Worm (Caenorhabditis elegans) whole organism, young adult: Measurements from ENCODE around the gene cyn-17.

ENCODE experiments used
- F22D6.2 ChIP-seq: sonication (generic microtip); optimal IDR thresholded peaks from 2 replicates; lab custom pipeline; 2016; ENCODE audit warnings: mild to moderate bottlenecking, missing genetic modification characterization, missing compliant biosample characterization
- F37B4.10 ChIP-seq: fragments of 200-800 bp; sonication (Bioruptor generic); IDR thresholded peaks from 2 replicates; pipeline ENCODE4 v1.3.6; 2022; ENCODE audit warnings: missing genetic modification characterization, missing compliant biosample characterization
- F49E8.2 ChIP-seq: sonication (generic microtip); optimal IDR thresholded peaks from 3 replicates; lab custom pipeline; 2017; ENCODE audit warnings: missing genetic modification characterization, mild to moderate bottlenecking, missing compliant biosample characterization, antibody characterized with exemption, moderate library complexity; ENCODE audit not compliant: insufficient read depth
- F52B5.7 ChIP-seq: sonication (generic microtip); optimal IDR thresholded peaks from 2 replicates; lab custom pipeline; 2016; ENCODE audit warnings: mild to moderate bottlenecking, missing genetic modification characterization, missing compliant biosample characterization
- F55B11.4 ChIP-seq: sonication (generic microtip); optimal IDR thresholded peaks from 2 replicates; lab custom pipeline; 2016; ENCODE audit warnings: missing compliant biosample characterization, missing genetic modification characterization, borderline replicate concordance; ENCODE audit not compliant: insufficient read depth
- T07F8.4 ChIP-seq: sonication (generic microtip); optimal IDR thresholded peaks from 2 replicates; lab custom pipeline; 2016; ENCODE audit warnings: mild to moderate bottlenecking, missing genetic modification characterization, moderate library complexity, missing compliant biosample characterization
- T26A5.8 ChIP-seq: sonication (generic microtip); optimal IDR thresholded peaks from 2 replicates; lab custom pipeline; 2016; ENCODE audit warnings: missing genetic modification characterization, missing compliant biosample characterization
- Y56A3A.18 ChIP-seq: fragments of 200-800 bp; sonication (Bioruptor generic); IDR thresholded peaks from 2 replicates; pipeline ENCODE4 v1.3.6; 2022; ENCODE audit warnings: missing genetic modification reagents, missing genetic modification characterization, missing compliant biosample characterization
- Y67H2A.10 ChIP-seq: fragments of 200-800 bp; sonication (Bioruptor generic); conservative IDR thresholded peaks from 2 replicates; pipeline ENCODE4 v1.3.6; 2022; ENCODE audit warnings: missing genetic modification reagents, missing genetic modification characterization, missing compliant biosample characterization
- Y79H2A.3 ChIP-seq: fragments of 200-800 bp; sonication (Bioruptor generic); conservative IDR thresholded peaks from 2 replicates; pipeline ENCODE4 v1.3.6; 2022; ENCODE audit warnings: missing genetic modification reagents, missing genetic modification characterization, missing compliant biosample characterization
- akir-1 ChIP-seq: fragments of 200-800 bp; sonication (Bioruptor generic); optimal IDR thresholded peaks from 2 replicates; lab custom pipeline; 2018; ENCODE audit warnings: mild to moderate bottlenecking, missing genetic modification characterization, moderate library complexity, missing compliant biosample characterization
- bed-2 ChIP-seq: fragments of 200-800 bp; sonication (Bioruptor generic); IDR thresholded peaks from 2 replicates; pipeline ENCODE4 v1.3.6; 2022; ENCODE audit warnings: missing genetic modification reagents, missing genetic modification characterization, missing compliant biosample characterization
- ccch-3 ChIP-seq: fragments of 200-800 bp; sonication (Bioruptor generic); optimal IDR thresholded peaks from 2 replicates; lab custom pipeline; 2018; ENCODE audit warnings: mild to moderate bottlenecking, missing genetic modification characterization, missing compliant biosample characterization
- ceh-27 ChIP-seq: fragments of 200-800 bp; sonication (Bioruptor generic); optimal IDR thresholded peaks from 2 replicates; lab custom pipeline; 2018; ENCODE audit warnings: mild to moderate bottlenecking, missing genetic modification characterization, moderate library complexity, missing compliant biosample characterization
- ceh-79 ChIP-seq: sonication (generic microtip); optimal IDR thresholded peaks from 2 replicates; lab custom pipeline; 2017; ENCODE audit warnings: mild to moderate bottlenecking, missing genetic modification characterization, missing compliant biosample characterization
- dox-1 ChIP-seq: fragments of 200-800 bp; sonication (Bioruptor generic); IDR thresholded peaks from 2 replicates; pipeline ENCODE4 v1.3.6; 2022; ENCODE audit warnings: missing genetic modification reagents, missing genetic modification characterization, missing compliant biosample characterization
- dpff-1 ChIP-seq: sonication (generic microtip); optimal IDR thresholded peaks from 2 replicates; lab custom pipeline; 2017; ENCODE audit warnings: mild to moderate bottlenecking, missing genetic modification characterization, missing compliant biosample characterization
- efl-1 ChIP-seq: fragments of 150-350 bp; optimal IDR thresholded peaks from 2 replicates; lab custom pipeline; 2014; ENCODE audit warnings: missing biosample characterization, missing genetic modification reagents, missing genetic modification characterization
- egl-18 ChIP-seq: fragments of 200-800 bp; sonication (Bioruptor generic); IDR thresholded peaks from 2 replicates; pipeline ENCODE4 v1.3.6; 2022; ENCODE audit warnings: missing genetic modification reagents, missing genetic modification characterization, missing compliant biosample characterization
- egl-44 ChIP-seq: fragments of 200-800 bp; sonication (Bioruptor generic); IDR thresholded peaks from 2 replicates; pipeline ENCODE4 v1.3.6; 2022; ENCODE audit warnings: missing genetic modification reagents, missing genetic modification characterization, missing compliant biosample characterization
- egrh-3 ChIP-seq: fragments of 200-800 bp; sonication (Bioruptor generic); IDR thresholded peaks from 2 replicates; pipeline ENCODE4 v1.3.6; 2022; ENCODE audit warnings: missing genetic modification reagents, missing genetic modification characterization, missing compliant biosample characterization
- fkh-3 ChIP-seq: sonication (generic microtip); optimal IDR thresholded peaks from 2 replicates; lab custom pipeline; 2016; ENCODE audit warnings: mild to moderate bottlenecking, missing genetic modification characterization, missing compliant biosample characterization
- gei-17 ChIP-seq: fragments of 200-800 bp; sonication (Bioruptor generic); optimal IDR thresholded peaks from 2 replicates; lab custom pipeline; 2018; ENCODE audit warnings: mild to moderate bottlenecking, missing genetic modification characterization, missing compliant biosample characterization
- hlh-12 ChIP-seq: sonication (generic microtip); optimal IDR thresholded peaks from 2 replicates; lab custom pipeline; 2016; ENCODE audit warnings: missing genetic modification characterization, missing compliant biosample characterization
- hmg-20 ChIP-seq: fragments of 200-800 bp; sonication (Bioruptor generic); IDR thresholded peaks from 2 replicates; pipeline ENCODE4 v1.3.6; 2022; ENCODE audit warnings: missing genetic modification reagents, missing genetic modification characterization, missing compliant biosample characterization
- lin-40 ChIP-seq: sonication (generic microtip); optimal IDR thresholded peaks from 2 replicates; lab custom pipeline; 2016; ENCODE audit warnings: missing genetic modification characterization, mild to moderate bottlenecking, missing compliant biosample characterization, missing genotype, missing genetic modification reagents
- lin-54 ChIP-seq: fragments of 200-800 bp; sonication (Bioruptor generic); optimal IDR thresholded peaks from 2 replicates; lab custom pipeline; 2018; ENCODE audit warnings: mild to moderate bottlenecking, missing genetic modification characterization, missing compliant biosample characterization
- lir-1 ChIP-seq: fragments of 200-800 bp; sonication (Bioruptor generic); conservative IDR thresholded peaks from 2 replicates; pipeline ENCODE4 v1.3.6; 2022; ENCODE audit warnings: missing genetic modification reagents, missing genetic modification characterization, missing compliant biosample characterization
- lsy-27 ChIP-seq: sonication (generic microtip); optimal IDR thresholded peaks from 2 replicates; lab custom pipeline; 2017; ENCODE audit warnings: missing genetic modification characterization, mild to moderate bottlenecking, missing compliant biosample characterization, antibody characterized with exemption, missing genotype, borderline replicate concordance; ENCODE audit not compliant: insufficient read depth
- madf-8 ChIP-seq: fragments of 200-800 bp; sonication (Bioruptor generic); conservative IDR thresholded peaks from 2 replicates; pipeline ENCODE4 v1.3.6; 2022; ENCODE audit warnings: missing genetic modification reagents, missing genetic modification characterization, missing compliant biosample characterization
- mxl-1 ChIP-seq: sonication (generic microtip); optimal IDR thresholded peaks from 2 replicates; lab custom pipeline; 2016; ENCODE audit warnings: missing genetic modification characterization, missing compliant biosample characterization
- nfya-2 ChIP-seq: fragments of 200-800 bp; sonication (Bioruptor generic); IDR thresholded peaks from 2 replicates; pipeline ENCODE4 v1.3.6; 2022; ENCODE audit warnings: missing genetic modification reagents, missing genetic modification characterization, missing compliant biosample characterization
- nfyb-1 ChIP-seq: fragments of 200-800 bp; sonication (Bioruptor generic); IDR thresholded peaks from 2 replicates; pipeline ENCODE4 v1.3.6; 2022; ENCODE audit warnings: missing genetic modification reagents, missing genetic modification characterization, missing compliant biosample characterization
- nhr-120 ChIP-seq: fragments of 200-800 bp; sonication (Bioruptor generic); IDR thresholded peaks from 2 replicates; pipeline ENCODE4 v1.3.6; 2022; ENCODE audit warnings: missing genetic modification characterization, missing compliant biosample characterization
- nhr-27 ChIP-seq: fragments of 200-800 bp; sonication (Bioruptor generic); optimal IDR thresholded peaks from 2 replicates; lab custom pipeline; 2018; ENCODE audit warnings: mild to moderate bottlenecking, missing genetic modification characterization, moderate library complexity, missing compliant biosample characterization
- nhr-80 ChIP-seq: sonication (generic microtip); optimal IDR thresholded peaks from 2 replicates; lab custom pipeline; 2016; ENCODE audit warnings: missing genetic modification characterization, missing compliant biosample characterization
- nhr-90 ChIP-seq: sonication (generic microtip); optimal IDR thresholded peaks from 2 replicates; lab custom pipeline; 2016; ENCODE audit warnings: missing genotype, mild to moderate bottlenecking, missing genetic modification characterization, missing compliant biosample characterization
- repo-1 ChIP-seq: sonication (generic microtip); optimal IDR thresholded peaks from 2 replicates; lab custom pipeline; 2017; ENCODE audit warnings: mild to moderate bottlenecking, missing genetic modification characterization, missing compliant biosample characterization
- rpc-1 ChIP-seq, 2 experiments: fragments of 150-350 bp in 1 of 2; sonication (generic microtip) in 1 of 2; optimal IDR thresholded peaks; 2 replicates each; lab custom pipeline; 2014 to 2018; ENCODE audit warnings: missing biosample characterization in 1 of 2, missing genetic modification characterization in 1 of 2, missing genetic modification reagents in 1 of 2, missing genotype in 1 of 2
- sea-2 ChIP-seq: fragments of 200-800 bp; sonication (Bioruptor generic); IDR thresholded peaks from 2 replicates; pipeline ENCODE4 v1.3.6; 2022; ENCODE audit warnings: missing genetic modification characterization, missing compliant biosample characterization
- snpc-1.1 ChIP-seq: sonication (generic microtip); optimal IDR thresholded peaks from 2 replicates; lab custom pipeline; 2017; ENCODE audit warnings: missing genetic modification characterization, mild to moderate bottlenecking, missing compliant biosample characterization, antibody characterized with exemption, moderate library complexity, missing genotype, missing genetic modification reagents; ENCODE audit not compliant: insufficient read depth
- sptf-2 ChIP-seq: fragments of 200-800 bp; sonication (Bioruptor generic); optimal IDR thresholded peaks from 2 replicates; lab custom pipeline; 2018; ENCODE audit warnings: mild to moderate bottlenecking, missing genetic modification characterization, missing compliant biosample characterization
- tbp1 ChIP-seq: fragments of 200-800 bp; sonication (Bioruptor generic); optimal IDR thresholded peaks from 2 replicates; lab custom pipeline; 2018; ENCODE audit warnings: mild to moderate bottlenecking, missing genetic modification characterization, missing compliant biosample characterization
- unc-62 ChIP-seq: fragments of 150-350 bp; optimal IDR thresholded peaks from 2 replicates; lab custom pipeline; 2014; ENCODE audit warnings: missing biosample characterization, missing genetic modification reagents, missing genetic modification characterization
- xnd-1 ChIP-seq: sonication (generic microtip); optimal IDR thresholded peaks from 2 replicates; lab custom pipeline; 2016; ENCODE audit warnings: missing genotype, missing genetic modification reagents, missing genetic modification characterization, missing compliant biosample characterization
- zim-3 ChIP-seq: sonication (generic microtip); optimal IDR thresholded peaks from 2 replicates; lab custom pipeline; 2017; ENCODE audit warnings: mild to moderate bottlenecking, missing genetic modification characterization, moderate library complexity, missing compliant biosample characterization
- ztf-18 ChIP-seq: sonication (generic microtip); optimal IDR thresholded peaks from 2 replicates; lab custom pipeline; 2016; ENCODE audit warnings: missing genotype, mild to moderate bottlenecking, missing genetic modification characterization, missing compliant biosample characterization
- ztf-22 ChIP-seq: fragments of 200-800 bp; sonication (Bioruptor generic); optimal IDR thresholded peaks from 2 replicates; lab custom pipeline; 2018; ENCODE audit warnings: mild to moderate bottlenecking, missing genetic modification characterization, moderate library complexity, missing compliant biosample characterization
- ztf-25 ChIP-seq: fragments of 200-800 bp; sonication (Bioruptor generic); IDR thresholded peaks from 2 replicates; pipeline ENCODE4 v1.3.6; 2022; ENCODE audit warnings: missing genetic modification reagents, missing genetic modification characterization, missing compliant biosample characterization
- ztf-6 ChIP-seq: fragments of 200-800 bp; sonication (Bioruptor generic); IDR thresholded peaks from 2 replicates; pipeline ENCODE4 v1.3.6; 2022; ENCODE audit warnings: missing genetic modification reagents, missing genetic modification characterization, missing compliant biosample characterization

Gene cyn-17

DNA sequence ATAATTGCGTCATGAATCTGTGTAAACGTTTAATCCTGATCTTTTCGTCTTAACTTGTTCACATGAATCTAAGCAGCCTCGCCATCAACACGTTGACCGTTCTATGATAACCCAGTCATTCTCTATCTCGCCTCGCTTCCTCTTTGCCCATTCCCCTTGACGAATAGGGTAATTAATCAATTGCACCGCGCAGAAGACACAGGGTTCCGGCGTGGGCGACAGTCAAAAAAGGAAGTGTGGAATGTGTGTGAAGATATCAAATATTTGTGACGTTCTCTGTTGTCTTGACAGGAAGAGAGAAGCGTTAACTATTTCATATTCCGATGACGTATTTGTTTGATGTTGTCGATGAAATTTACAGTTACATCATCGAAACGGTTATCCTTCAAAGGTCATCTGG is 33.3 kb downstream of the cyn-17 start (continued):
- no peak for TF ChIP-seq nhr-90 (tag; lab: Kevin White, UChicago)
- TF ChIP-seq egl-18 (GFP tag; lab: Robert Waterston, UW), result no peak
- TF ChIP-seq ztf-18 (tag; lab: Kevin White, UChicago), result no peak
- no peak for TF ChIP-seq ztf-6 (GFP tag; lab: Robert Waterston, UW)
- no peak for TF ChIP-seq ccch-3
- TF ChIP-seq sea-2 (GFP tag; lab: Robert Waterston, UW), result no peak
- no peak for TF ChIP-seq gei-17 (GFP tag; lab: Kevin White, UChicago)
- TF ChIP-seq egl-44 (GFP tag; lab: Robert Waterston, UW), result no peak
- no peak for TF ChIP-seq mxl-1 (tag; lab: Kevin White, UChicago)
- no peak for TF ChIP-seq fkh-3 (tag; lab: Kevin White, UChicago)
- TF ChIP-seq madf-8 (GFP tag; lab: Robert Waterston, UW), result no peak
- no peak for TF ChIP-seq efl-1
- no peak for TF ChIP-seq ceh-27 (GFP tag; lab: Kevin White, UChicago)
- no peak for TF ChIP-seq unc-62
- TF ChIP-seq T26A5.8 (tag; lab: Kevin White, UChicago), result no peak
- peak; percentile 15 for TF ChIP-seq lin-54 (GFP tag; lab: Kevin White, UChicago)
- TF ChIP-seq tbp1 (GFP tag; lab: Kevin White, UChicago), result peak; percentile 27
- TF ChIP-seq T07F8.4 (tag; lab: Kevin White, UChicago), result no peak
- TF ChIP-seq nfyb-1 (GFP tag; lab: Robert Waterston, UW), result peak; percentile 55; the same call in 1 of the 2 replicates
- TF ChIP-seq F37B4.10 (GFP tag; lab: Robert Waterston, UW), result no peak
- peak; percentile 64; the same call in 1 of the 2 replicates for TF ChIP-seq Y79H2A.3 (GFP tag; lab: Robert Waterston, UW)
- no peak for TF ChIP-seq nfya-2 (GFP tag; lab: Robert Waterston, UW)
- TF ChIP-seq hlh-12 (tag; lab: Kevin White, UChicago), result no peak
- no peak for TF ChIP-seq lir-1 (GFP tag; lab: Robert Waterston, UW)
- TF ChIP-seq zim-3 (tag; lab: Kevin White, UChicago), result no peak
- TF ChIP-seq nhr-27, result no peak
- TF ChIP-seq F55B11.4 (tag; lab: Kevin White, UChicago), result no peak
- TF ChIP-seq snpc-1.1, result no peak
- TF ChIP-seq F22D6.2, result peak; percentile 13
- no peak for TF ChIP-seq ztf-22 (GFP tag; lab: Kevin White, UChicago)
- TF ChIP-seq egrh-3 (GFP tag; lab: Robert Waterston, UW), result no peak
- TF ChIP-seq nhr-120, result no peak
- TF ChIP-seq hmg-20 (GFP tag; lab: Robert Waterston, UW), result no peak
- no peak for TF ChIP-seq rpc-1 (optimal IDR thresholded peaks at IDR 0.05; lab: Kevin White, UChicago)
- TF ChIP-seq rpc-1 (tag; optimal IDR thresholded peaks at IDR 0.05; lab: Kevin White, UChicago), result no peak
- TF ChIP-seq Y56A3A.18, result no peak
- no peak for TF ChIP-seq F49E8.2
- no peak for TF ChIP-seq xnd-1
- no peak for TF ChIP-seq dpff-1
- TF ChIP-seq Y67H2A.10, result no peak
- no peak for TF ChIP-seq ceh-79 (tag; lab: Kevin White, UChicago)
- TF ChIP-seq F52B5.7 (tag; lab: Kevin White, UChicago), result no peak
- TF ChIP-seq nhr-80 (tag; lab: Kevin White, UChicago), result no peak
- peak; percentile 27 for TF ChIP-seq lin-40 (tag; lab: Kevin White, UChicago)
- no peak for TF ChIP-seq lsy-27 (tag; lab: Kevin White, UChicago)
- no peak for TF ChIP-seq bed-2 (GFP tag; lab: Robert Waterston, UW)
- no peak for TF ChIP-seq repo-1 (tag; lab: Kevin White, UChicago)
- TF ChIP-seq sptf-2 (GFP tag; lab: Kevin White, UChicago), result no peak
- no peak for TF ChIP-seq ztf-25 (GFP tag; lab: Robert Waterston, UW)
- TF ChIP-seq dox-1 (GFP tag; lab: Robert Waterston, UW), result no peak
- no peak for TF ChIP-seq akir-1 (GFP tag; lab: Kevin White, UChicago)
